Worm (Caenorhabditis elegans): Measurements from ENCODE around the gene T21D12.14.
A peak's percentile ranks its signal among the peaks of the same experiment; 100 is the strongest.

The T21D12.14 gene

ce11 chrIV:295734-296201, 7.8 kb upstream of the T21D12.14 start (continued):
- no peak for TF ChIP-seq ceh-28 (tag; optimal IDR thresholded peaks at IDR 0.05)
- TF ChIP-seq zfp-3 (GFP tag; conservative IDR thresholded peaks at IDR 0.05): peak; percentile 23; the same call in 1 of the 2 replicates
- TF ChIP-seq dmd-6 (GFP tag; IDR thresholded peaks at IDR 0.05): peak; percentile 86
- TF ChIP-seq ces-1 (GFP tag; optimal IDR thresholded peaks at IDR 0.05): no peak
- TF ChIP-seq mdl-1 (tag; optimal IDR thresholded peaks at IDR 0.05): peak in 1 of 2 experiments; percentile 18
- no peak for TF ChIP-seq nhr-11 (tag; optimal IDR thresholded peaks at IDR 0.05)
- TF ChIP-seq ztf-7 (tag; optimal IDR thresholded peaks at IDR 0.05): no peak
- no peak for TF ChIP-seq attf-4 (tag; optimal IDR thresholded peaks at IDR 0.05)
- TF ChIP-seq T20F7.1 (GFP tag; optimal IDR thresholded peaks at IDR 0.05): peak; percentile 17
- no peak for TF ChIP-seq set-16 (GFP tag; IDR thresholded peaks at IDR 0.05)
- TF ChIP-seq nhr-25 (tag; optimal IDR thresholded peaks at IDR 0.05; ENCODE audit: borderline replicate concordance, insufficient read depth): no peak
- TF ChIP-seq nhr-41 (GFP tag; IDR thresholded peaks at IDR 0.05): no peak
- no peak for TF ChIP-seq lim-7 (GFP tag; IDR thresholded peaks at IDR 0.05)
- TF ChIP-seq arid-1 (GFP tag; conservative IDR thresholded peaks at IDR 0.05): no peak
- no peak for TF ChIP-seq Y105C5A.15 (GFP tag; IDR thresholded peaks at IDR 0.05)
- no peak for TF ChIP-seq skn-1 (tag; optimal IDR thresholded peaks at IDR 0.05)
- TF ChIP-seq ceh-44 (GFP tag; IDR thresholded peaks at IDR 0.05): no peak
- no peak for TF ChIP-seq F37D6.2 (tag; optimal IDR thresholded peaks at IDR 0.05)
- no peak for TF ChIP-seq hif-1 (tag; optimal IDR thresholded peaks at IDR 0.05)
- TF ChIP-seq saeg-2 (GFP tag; IDR thresholded peaks at IDR 0.05): 0 out of 2 replicates have a peak, but pooled peaks have one; percentile 10
- no peak for TF ChIP-seq nhr-6 (tag; optimal IDR thresholded peaks at IDR 0.05)
- no peak for TF ChIP-seq mes-2 (tag; optimal IDR thresholded peaks at IDR 0.05; ENCODE audit: poor library complexity, severe bottlenecking)
- TF ChIP-seq gei-8 (GFP tag; optimal IDR thresholded peaks at IDR 0.05): peak; percentile 39
- TF ChIP-seq F44E2.7 (GFP tag; IDR thresholded peaks at IDR 0.05): no peak
- TF ChIP-seq rbr-2 (tag; optimal IDR thresholded peaks at IDR 0.05): no peak
- peak; percentile 76 for TF ChIP-seq pqm-1 (tag; optimal IDR thresholded peaks at IDR 0.05)
- peak in 1 of 2 experiments; percentile 92 for TF ChIP-seq unc-62 (GFP tag; optimal IDR thresholded peaks at IDR 0.05 in 1 of 2)
- no peak for TF ChIP-seq unc-62 (tag; optimal IDR thresholded peaks at IDR 0.05)
- TF ChIP-seq ceh-62 (tag; optimal IDR thresholded peaks at IDR 0.05): no peak
- TF ChIP-seq dpl-1 (GFP tag; optimal IDR thresholded peaks at IDR 0.05): no peak
- TF ChIP-seq nhr-42 (GFP tag; IDR thresholded peaks at IDR 0.05): no peak
- 0 out of 2 replicates have a peak, but pooled peaks have one; percentile 31 for TF ChIP-seq T26A8.4 (GFP tag; IDR thresholded peaks at IDR 0.05)
- TF ChIP-seq aly-2 (tag; optimal IDR thresholded peaks at IDR 0.05): no peak
- 0 out of 2 replicates have a peak, but pooled peaks have one; percentile 21 for TF ChIP-seq Y75B8A.6 (GFP tag; IDR thresholded peaks at IDR 0.05)
- TF ChIP-seq Y5F2A.4 (GFP tag; optimal IDR thresholded peaks at IDR 0.05): no peak
- no peak for TF ChIP-seq zfp-2 (tag; optimal IDR thresholded peaks at IDR 0.05)
- no peak for TF ChIP-seq madf-9 (GFP tag; conservative IDR thresholded peaks at IDR 0.05)
- no peak for TF ChIP-seq hmg-1.1 (GFP tag; IDR thresholded peaks at IDR 0.05)
- peak; percentile 54 for TF ChIP-seq nhr-102 (tag; optimal IDR thresholded peaks at IDR 0.05)
- no peak for TF ChIP-seq madf-5 (GFP tag; IDR thresholded peaks at IDR 0.05)
- TF ChIP-seq R02D3.7 (tag; optimal IDR thresholded peaks at IDR 0.05): no peak
- TF ChIP-seq lin-13 (GFP tag; optimal IDR thresholded peaks at IDR 0.05): no peak
- no peak for TF ChIP-seq egl-43 (GFP tag; IDR thresholded peaks at IDR 0.05)
- TF ChIP-seq zip-11 (GFP tag; IDR thresholded peaks at IDR 0.05): no peak
- no peak for TF ChIP-seq tag-97 (GFP tag; IDR thresholded peaks at IDR 0.05)
- TF ChIP-seq nhr-28 (tag; optimal IDR thresholded peaks at IDR 0.05): peak; percentile 67
- TF ChIP-seq Y48G9A.11 (GFP tag; IDR thresholded peaks at IDR 0.05): no peak
- no peak for TF ChIP-seq lir-3 (tag; optimal IDR thresholded peaks at IDR 0.05)
- no peak for TF ChIP-seq lin-29 (GFP tag; IDR thresholded peaks at IDR 0.05)
- no peak for TF ChIP-seq snpc-4 (tag; optimal IDR thresholded peaks at IDR 0.05)
- peak; percentile 52 for TF ChIP-seq mep-1 (tag; optimal IDR thresholded peaks at IDR 0.05)
- TF ChIP-seq ztf-11 (tag; optimal IDR thresholded peaks at IDR 0.05): no peak
